Worm (Caenorhabditis elegans): Measurements from ENCODE around the gene Y54G2A.15.
A peak's percentile ranks its signal among the peaks of the same experiment; 100 is the strongest.

Y54G2A.15 gene

DNA sequence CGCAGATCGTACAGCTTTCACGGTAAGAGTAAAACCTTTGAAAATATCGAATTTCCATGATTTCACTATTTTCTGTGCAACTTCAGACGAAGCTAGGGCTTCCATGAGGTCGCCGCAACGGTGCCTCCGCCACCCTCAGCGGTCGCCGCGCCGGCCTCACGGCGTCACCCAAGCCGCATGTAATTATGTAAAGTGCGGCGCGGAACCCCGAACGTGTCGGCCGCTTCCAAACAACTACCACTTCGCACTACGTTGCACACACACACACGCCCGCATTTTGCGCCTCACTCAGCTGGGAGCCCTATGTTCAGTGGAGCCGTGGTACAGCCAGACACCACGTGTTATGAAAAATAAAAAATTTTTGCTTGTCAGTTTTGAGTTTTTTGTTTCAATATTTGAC lies 26.7 kb downstream of the Y54G2A.15 start:
- TF ChIP-seq mab-5 (tag; optimal IDR thresholded peaks at IDR 0.05), result no peak
- no peak for TF ChIP-seq ztf-1 (GFP tag; conservative IDR thresholded peaks at IDR 0.05)
- TF ChIP-seq unc-55 (GFP tag; optimal IDR thresholded peaks at IDR 0.05), result no peak
- TF ChIP-seq lin-39 (tag; optimal IDR thresholded peaks at IDR 0.05), result no peak
- no peak for TF ChIP-seq elt-3 (tag; optimal IDR thresholded peaks at IDR 0.05)
- TF ChIP-seq fos-1 (tag; optimal IDR thresholded peaks at IDR 0.05), result no peak
- no peak for TF ChIP-seq nhr-11 (tag; optimal IDR thresholded peaks at IDR 0.05)
- TF ChIP-seq ceh-82 (tag; optimal IDR thresholded peaks at IDR 0.05), result no peak
- no peak for TF ChIP-seq crh-2 (tag; optimal IDR thresholded peaks at IDR 0.05)
- TF ChIP-seq blmp-1 (tag; optimal IDR thresholded peaks at IDR 0.05; ENCODE audit: insufficient read depth), result no peak
- no peak for TF ChIP-seq mdl-1 (tag; optimal IDR thresholded peaks at IDR 0.05)
- no peak for TF ChIP-seq sma-9 (GFP tag; optimal IDR thresholded peaks at IDR 0.05)
- TF ChIP-seq sma-9 (tag; optimal IDR thresholded peaks at IDR 0.05), result no peak
- no peak for TF ChIP-seq zag-1 (tag; optimal IDR thresholded peaks at IDR 0.05)
- TF ChIP-seq lsy-2 (tag; optimal IDR thresholded peaks at IDR 0.05), result no peak
- no peak for TF ChIP-seq nhr-77 (tag; optimal IDR thresholded peaks at IDR 0.05)
- TF ChIP-seq R02D3.7 (tag; optimal IDR thresholded peaks at IDR 0.05), result no peak
- no peak for TF ChIP-seq ZK546.5 (tag; optimal IDR thresholded peaks at IDR 0.05)
- no peak for TF ChIP-seq lin-13 (GFP tag; optimal IDR thresholded peaks at IDR 0.05)
- TF ChIP-seq nhr-23 (tag; optimal IDR thresholded peaks at IDR 0.05), result no peak

DNA sequence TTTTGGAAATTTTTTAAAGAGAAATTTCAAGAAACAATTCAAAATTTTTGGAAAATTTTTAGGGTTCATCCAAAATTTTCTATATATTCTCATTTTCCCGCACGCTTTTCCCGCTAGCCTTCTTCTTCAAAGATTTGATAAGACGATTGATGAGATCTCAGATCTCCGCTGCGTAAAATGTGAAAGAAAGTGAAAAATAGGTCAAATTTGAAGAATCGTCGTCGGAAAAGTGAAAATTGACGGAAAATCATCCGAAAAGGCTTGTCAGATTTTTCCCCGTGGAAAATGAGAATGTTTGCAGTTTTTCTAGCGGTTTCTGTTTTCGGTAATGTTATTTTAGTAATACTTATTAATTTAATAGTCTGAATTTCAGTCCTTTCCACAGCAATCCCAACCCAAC lies 34.6 kb downstream of the Y54G2A.15 start, which contains the start of gene Y54G2A.76:
Y54G2A.76 (plus strand) TSS at position 203 of the 400 bp plus-strand sequence.
- TF ChIP-seq Y55F3AM.14 (GFP tag; optimal IDR thresholded peaks at IDR 0.05) (no peak), sem-4 (tag; optimal IDR thresholded peaks at IDR 0.05) (no peak)

ce11 chrIV:2808154-2808553 lies 35.6 kb downstream of the Y54G2A.15 start:
- no peak for TF ChIP-seq ZK546.5 (tag; optimal IDR thresholded peaks at IDR 0.05)

ce11 chrIV:2805525-2805924 lies 38.3 kb downstream of the Y54G2A.15 start, which contains the start of gene Y54G2A.45:
Y54G2A.45 (plus strand) TSS chrIV:2805857.
- TF ChIP-seq elt-1 (tag; optimal IDR thresholded peaks at IDR 0.05) (no peak), ceh-82 (tag; optimal IDR thresholded peaks at IDR 0.05) (no peak), nhr-21 (tag; optimal IDR thresholded peaks at IDR 0.05) (no peak), sma-9 (GFP tag; optimal IDR thresholded peaks at IDR 0.05) (peak; percentile 16), sma-9 (tag; optimal IDR thresholded peaks at IDR 0.05) (no peak), aly-2 (tag; optimal IDR thresholded peaks at IDR 0.05) (no peak), nhr-6 (tag; optimal IDR thresholded peaks at IDR 0.05) (no peak), unc-39 (tag; optimal IDR thresholded peaks at IDR 0.05) (no peak), mdl-1 (tag; optimal IDR thresholded peaks at IDR 0.05) (no peak), F13H6.1 (tag; optimal IDR thresholded peaks at IDR 0.05) (peak; percentile 23), egl-27 (tag; optimal IDR thresholded peaks at IDR 0.05) (no peak), lin-11 (tag; optimal IDR thresholded peaks at IDR 0.05) (no peak), ztf-4 (tag; optimal IDR thresholded peaks at IDR 0.05) (no peak), fos-1 (tag; optimal IDR thresholded peaks at IDR 0.05) (peak; percentile 90), mbf-1 (tag; optimal IDR thresholded peaks at IDR 0.05) (no peak), mab-5 (tag; optimal IDR thresholded peaks at IDR 0.05) (no peak), unc-62 (GFP tag; optimal IDR thresholded peaks at IDR 0.05) (no peak), R02D3.7 (tag; optimal IDR thresholded peaks at IDR 0.05) (no peak), nhr-237 (tag; optimal IDR thresholded peaks at IDR 0.05) (no peak), C34F6.9 (tag; optimal IDR thresholded peaks at IDR 0.05) (no peak), ztf-1 (GFP tag; conservative IDR thresholded peaks at IDR 0.05) (no peak), nhr-25 (tag; optimal IDR thresholded peaks at IDR 0.05) (no peak), sem-4 (tag; optimal IDR thresholded peaks at IDR 0.05) (no peak), snpc-4 (tag; optimal IDR thresholded peaks at IDR 0.05) (no peak), Y55F3AM.14 (GFP tag; optimal IDR thresholded peaks at IDR 0.05) (peak; percentile 11), nhr-11 (tag; optimal IDR thresholded peaks at IDR 0.05) (no peak), lin-13 (GFP tag; optimal IDR thresholded peaks at IDR 0.05) (peak; percentile 28), lin-39 (tag; optimal IDR thresholded peaks at IDR 0.05) (no peak), unc-55 (GFP tag; optimal IDR thresholded peaks at IDR 0.05) (peak; percentile 37), peb-1 (tag; optimal IDR thresholded peaks at IDR 0.05) (no peak), nhr-23 (tag; optimal IDR thresholded peaks at IDR 0.05) (no peak), ama-1 (optimal IDR thresholded peaks at IDR 0.05) (no peak), ZK546.5 (tag; optimal IDR thresholded peaks at IDR 0.05) (no peak), ceh-16 (tag; optimal IDR thresholded peaks at IDR 0.05) (no peak), crh-2 (tag; optimal IDR thresholded peaks at IDR 0.05) (peak; percentile 62), nhr-77 (tag; optimal IDR thresholded peaks at IDR 0.05) (no peak), ztf-11 (tag; optimal IDR thresholded peaks at IDR 0.05) (no peak), skn-1 (tag; optimal IDR thresholded peaks at IDR 0.05) (peak; percentile 41), nhr-129 (tag; optimal IDR thresholded peaks at IDR 0.05) (peak; percentile 16), elt-3 (tag; optimal IDR thresholded peaks at IDR 0.05) (no peak), nhr-10 (tag; optimal IDR thresholded peaks at IDR 0.05) (no peak), lsy-2 (tag; optimal IDR thresholded peaks at IDR 0.05) (peak in 1 of 2 experiments; percentile 48), sma-3 (GFP tag; optimal IDR thresholded peaks at IDR 0.05) (peak; percentile 19), blmp-1 (tag; optimal IDR thresholded peaks at IDR 0.05; ENCODE audit: insufficient read depth) (no peak), gmeb-1 (tag; optimal IDR thresholded peaks at IDR 0.05) (peak; percentile 42)
